Worm (Caenorhabditis elegans) whole organism, late embryonic: ENCODE measurements around the gene nhr-5.

Source experiments
- K02D7.2 ChIP-seq: sonication (generic microtip); optimal IDR thresholded peaks from 2 replicates; lab custom pipeline; 2017; ENCODE audit warnings: mild to moderate bottlenecking, missing genetic modification characterization, missing compliant biosample characterization
- Y22D7AL.16 ChIP-seq: sonication (generic microtip); optimal IDR thresholded peaks from 2 replicates; lab custom pipeline; 2016; ENCODE audit warnings: missing genetic modification characterization, missing compliant biosample characterization
- ama-1 ChIP-seq: fragments of 150-350 bp; optimal IDR thresholded peaks from 2 replicates; lab custom pipeline; 2014
- ceh-14 ChIP-seq: sonication (generic microtip); optimal IDR thresholded peaks from 2 replicates; lab custom pipeline; 2016; ENCODE audit warnings: missing genotype, missing genetic modification characterization, missing compliant biosample characterization
- ceh-2 ChIP-seq: sonication (generic microtip); optimal IDR thresholded peaks from 2 replicates; lab custom pipeline; 2016; ENCODE audit warnings: missing genotype, missing genetic modification characterization, missing compliant biosample characterization
- ceh-24 ChIP-seq: sonication (generic microtip); optimal IDR thresholded peaks from 2 replicates; lab custom pipeline; 2016; ENCODE audit warnings: mild to moderate bottlenecking, missing genetic modification characterization, missing compliant biosample characterization
- ceh-48 ChIP-seq: sonication (generic microtip); optimal IDR thresholded peaks from 2 replicates; lab custom pipeline; 2016; ENCODE audit warnings: missing genetic modification characterization, inconsistent platforms, missing compliant biosample characterization
- ceh-9 ChIP-seq: sonication (generic microtip); optimal IDR thresholded peaks from 2 replicates; lab custom pipeline; 2016; ENCODE audit warnings: mild to moderate bottlenecking, missing genetic modification characterization, inconsistent platforms, missing compliant biosample characterization
- dve-1 ChIP-seq: sonication (generic microtip); optimal IDR thresholded peaks from 2 replicates; lab custom pipeline; 2017; ENCODE audit warnings: antibody characterized with exemption, mild to moderate bottlenecking, missing genetic modification characterization, missing compliant biosample characterization
- elt-4 ChIP-seq: sonication (generic microtip); optimal IDR thresholded peaks from 2 replicates; lab custom pipeline; 2016; ENCODE audit warnings: missing genetic modification characterization, missing compliant biosample characterization
- eyg-1 ChIP-seq: sonication (generic microtip); optimal IDR thresholded peaks from 2 replicates; lab custom pipeline; 2016; ENCODE audit warnings: missing genotype, missing genetic modification characterization, missing compliant biosample characterization
- fkh-6 ChIP-seq: sonication (generic microtip); optimal IDR thresholded peaks from 2 replicates; lab custom pipeline; 2016; ENCODE audit warnings: missing genetic modification characterization, missing compliant biosample characterization
- hlh-13 ChIP-seq: fragments of 200-800 bp; sonication (Bioruptor generic); optimal IDR thresholded peaks from 2 replicates; lab custom pipeline; 2018; ENCODE audit warnings: mild to moderate bottlenecking, missing genetic modification characterization, missing compliant biosample characterization
- lim-6 ChIP-seq: sonication (generic microtip); optimal IDR thresholded peaks from 2 replicates; lab custom pipeline; 2016; ENCODE audit warnings: missing genetic modification characterization, missing compliant biosample characterization
- lin-11 ChIP-seq: fragments of 200-800 bp; sonication (Bioruptor generic); optimal IDR thresholded peaks from 2 replicates; lab custom pipeline; 2018; ENCODE audit warnings: mild to moderate bottlenecking, missing genetic modification characterization, missing compliant biosample characterization
- pag-3 ChIP-seq: sonication (generic microtip); optimal IDR thresholded peaks from 2 replicates; lab custom pipeline; 2016; ENCODE audit warnings: missing compliant biosample characterization, missing genetic modification characterization, borderline replicate concordance
- pax-1 ChIP-seq: fragments of 150-350 bp; optimal IDR thresholded peaks from 2 replicates; lab custom pipeline; 2014; ENCODE audit warnings: missing biosample characterization, missing genetic modification characterization
- ref-2 ChIP-seq: sonication (generic microtip); optimal IDR thresholded peaks from 2 replicates; lab custom pipeline; 2016; ENCODE audit warnings: missing genetic modification characterization, missing compliant biosample characterization
- rnt-1 ChIP-seq: sonication (generic microtip); optimal IDR thresholded peaks from 2 replicates; lab custom pipeline; 2016; ENCODE audit warnings: missing genetic modification characterization, missing compliant biosample characterization
- sox-2 ChIP-seq: fragments of 200-800 bp; sonication (Bioruptor generic); IDR thresholded peaks from 2 replicates; pipeline ENCODE4 v1.3.6; 2022; ENCODE audit warnings: missing genetic modification reagents, missing genetic modification characterization, missing compliant biosample characterization
- sox-4 ChIP-seq: sonication (generic microtip); optimal IDR thresholded peaks from 2 replicates; lab custom pipeline; 2017; ENCODE audit warnings: mild to moderate bottlenecking, missing genetic modification characterization, inconsistent platforms, missing compliant biosample characterization
- tbx-2 ChIP-seq: sonication (generic microtip); optimal IDR thresholded peaks from 2 replicates; lab custom pipeline; 2016; ENCODE audit warnings: missing genetic modification characterization, missing compliant biosample characterization
- unc-3 ChIP-seq, 2 experiments: fragments of 200-800 bp in 1 of 2; sonication (Bioruptor generic) in 1 of 2; sonication (generic microtip) in 1 of 2; conservative IDR thresholded peaks in 1 of 2; optimal IDR thresholded peaks in 1 of 2; 2 replicates each; pipeline versions ENCODE4 v1.3.6 to Lab custom; 2016 to 2022; ENCODE audit warnings: missing compliant biosample characterization in 2 of 2, missing genetic modification characterization in 2 of 2, missing genetic modification reagents in 1 of 2
- unc-42 ChIP-seq: sonication (generic microtip); optimal IDR thresholded peaks from 2 replicates; lab custom pipeline; 2016; ENCODE audit warnings: missing genotype, missing genetic modification characterization, missing compliant biosample characterization
- unc-55 ChIP-seq: sonication (generic microtip); optimal IDR thresholded peaks from 2 replicates; lab custom pipeline; 2017; ENCODE audit warnings: missing biosample characterization, missing genetic modification reagents, missing genetic modification characterization

nhr-5 gene

DNA sequence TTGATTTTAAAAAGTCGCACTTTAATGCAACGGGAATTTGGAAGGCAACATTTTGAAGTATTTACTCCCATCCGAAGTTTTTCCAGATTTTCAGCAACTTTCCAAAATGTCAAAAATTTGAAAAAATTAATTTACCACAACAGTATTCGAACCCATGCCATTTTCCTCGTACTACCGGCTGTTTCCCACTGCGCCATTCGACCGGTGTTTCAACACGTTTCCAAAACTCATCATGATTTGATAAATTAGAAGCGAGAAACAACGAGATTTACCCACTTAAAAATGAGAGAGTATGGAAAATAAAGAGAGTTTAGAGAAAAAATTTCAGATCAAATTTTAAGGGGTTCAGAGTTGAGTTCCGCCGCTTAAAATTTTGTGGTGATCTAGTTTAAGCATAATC, 33.7 kb downstream of the nhr-5 start:
- no peak for TF ChIP-seq lin-11 (tag; lab: Kevin White, UChicago)

DNA sequence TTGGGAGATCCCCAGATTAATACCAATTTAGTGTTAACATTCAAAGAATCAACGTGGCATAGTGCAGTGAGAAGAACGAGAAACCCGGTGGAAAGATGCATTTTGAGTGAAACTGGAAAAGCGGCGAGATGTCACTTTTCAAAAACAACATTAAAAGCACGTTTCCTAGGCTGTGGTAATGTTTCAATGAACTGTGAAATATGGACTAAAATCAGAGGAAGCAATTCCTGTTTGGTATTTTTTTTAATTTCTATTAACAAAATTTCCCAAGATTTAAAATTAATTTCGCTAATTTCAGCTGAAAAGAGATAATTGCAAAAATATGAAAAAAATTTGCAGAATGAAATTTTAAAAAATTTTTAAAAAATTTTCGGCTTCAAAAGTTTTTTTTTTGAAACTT, 41.2 kb downstream of the nhr-5 start, which contains the start of gene Y73F8A.22:
TSS of gene Y73F8A.22 (minus strand) at position 101 of the 400 bp plus-strand sequence.
- no peak for TF ChIP-seq ama-1 (lab: Kevin White, UChicago)
- no peak for TF ChIP-seq pax-1 (tag; lab: Kevin White, UChicago)
- no peak for TF ChIP-seq ref-2 (tag; lab: Kevin White, UChicago)
- no peak for TF ChIP-seq sox-4
- TF ChIP-seq eyg-1 (tag; lab: Kevin White, UChicago) = no peak
- TF ChIP-seq lim-6 (tag; lab: Kevin White, UChicago) = no peak
- TF ChIP-seq Y22D7AL.16 (tag; lab: Kevin White, UChicago) = no peak
- no peak for TF ChIP-seq elt-4 (tag; lab: Kevin White, UChicago)
- TF ChIP-seq ceh-9 (tag; lab: Kevin White, UChicago) = no peak
- TF ChIP-seq ceh-14 (tag; lab: Kevin White, UChicago) = no peak
- no peak for TF ChIP-seq ceh-24 (tag; lab: Kevin White, UChicago)
- TF ChIP-seq unc-55 = no peak
- TF ChIP-seq K02D7.2 (tag; lab: Kevin White, UChicago) = no peak
- TF ChIP-seq sox-2 (GFP tag; lab: Robert Waterston, UW) = no peak
- no peak for TF ChIP-seq rnt-1 (tag; lab: Kevin White, UChicago)
- TF ChIP-seq tbx-2 (tag; lab: Kevin White, UChicago) = no peak
- no peak for TF ChIP-seq ceh-2 (tag; lab: Kevin White, UChicago)
- no peak for TF ChIP-seq hlh-13 (GFP tag; lab: Kevin White, UChicago)
- TF ChIP-seq pag-3 = no peak
- TF ChIP-seq dve-1 (tag; lab: Kevin White, UChicago) = no peak

DNA sequence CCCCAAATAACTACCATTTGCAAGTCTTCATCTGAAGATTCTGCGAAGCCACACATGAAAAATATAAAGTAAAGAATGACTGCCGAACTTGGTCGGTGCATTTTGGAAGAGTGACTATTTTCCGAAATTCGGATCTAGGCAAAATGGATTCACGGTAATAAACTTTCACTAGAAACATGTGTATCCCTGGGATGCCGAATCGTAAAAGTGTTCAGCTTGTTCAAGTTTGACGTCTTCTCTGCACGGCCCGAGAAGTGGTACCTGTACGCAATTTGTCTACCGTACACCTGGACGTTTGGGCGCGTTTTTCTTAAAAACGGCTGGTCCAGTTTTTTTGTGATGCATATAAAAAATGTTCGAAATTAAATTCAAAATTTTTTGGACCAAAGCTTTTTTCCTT, 44.4 kb downstream of the nhr-5 start, which contains the start of gene Y73F8A.23:
TSS of gene Y73F8A.23 (minus strand) at position 101 of the 400 bp plus-strand sequence.
- TF ChIP-seq unc-42 (tag; lab: Kevin White, UChicago) = no peak
- TF ChIP-seq sox-2 (GFP tag; lab: Robert Waterston, UW) = no peak
- no peak for TF ChIP-seq unc-3 (GFP tag; conservative IDR thresholded peaks at IDR 0.05; lab: Robert Waterston, UW)
- TF ChIP-seq unc-3 (tag; optimal IDR thresholded peaks at IDR 0.05; lab: Kevin White, UChicago) = no peak
- TF ChIP-seq fkh-6 (tag; lab: Kevin White, UChicago) = no peak

ce11 chrIV:15453137-15453788, 53.2 kb downstream of the nhr-5 start, which contains the start of gene gtf-2H4:
Gene gtf-2H4 (minus strand): TSS chrIV:15453187.
- peak; percentile 41 for TF ChIP-seq ceh-48
- no peak for TF ChIP-seq ceh-9 (tag; lab: Kevin White, UChicago)
- TF ChIP-seq, all 69 proteins: peak for 1
